Worm (Caenorhabditis elegans) whole organism, early embryonic: ENCODE measurements around the gene F45F2.10.

ENCODE experiments used
- ama-1 ChIP-seq: fragments of 150-350 bp; optimal IDR thresholded peaks from 2 replicates; lab custom pipeline; 2014
- ceh-36 ChIP-seq: sonication (generic microtip); optimal IDR thresholded peaks from 2 replicates; lab custom pipeline; 2016; ENCODE audit warnings: missing genetic modification characterization, inconsistent platforms, missing compliant biosample characterization
- ets-7 ChIP-seq: sonication (generic microtip); optimal IDR thresholded peaks from 2 replicates; lab custom pipeline; 2016; ENCODE audit warnings: missing genotype, missing genetic modification characterization, missing compliant biosample characterization
- flt-1 ChIP-seq: fragments of 200-800 bp; sonication (Bioruptor generic); IDR thresholded peaks from 2 replicates; pipeline ENCODE4 v1.3.6; 2022; ENCODE audit warnings: missing genetic modification characterization, missing compliant biosample characterization
- hnd-1 ChIP-seq: sonication (generic microtip); optimal IDR thresholded peaks from 2 replicates; lab custom pipeline; 2016; ENCODE audit warnings: missing genetic modification characterization, missing compliant biosample characterization
- pes-1 ChIP-seq: fragments of 200-800 bp; sonication (Bioruptor generic); IDR thresholded peaks from 2 replicates; pipeline ENCODE4 v1.3.6; 2022; ENCODE audit warnings: missing genetic modification reagents, missing genetic modification characterization, missing compliant biosample characterization
- scrt-1 ChIP-seq: fragments of 200-800 bp; sonication (Bioruptor generic); IDR thresholded peaks from 2 replicates; pipeline ENCODE4 v1.3.6; 2022; ENCODE audit warnings: missing genetic modification characterization, missing compliant biosample characterization
- tbx-11 ChIP-seq: fragments of 200-800 bp; sonication (Bioruptor generic); IDR thresholded peaks from 2 replicates; pipeline ENCODE4 v1.3.6; 2022; ENCODE audit warnings: missing genetic modification characterization, missing compliant biosample characterization
- tbx-37 ChIP-seq: fragments of 200-800 bp; sonication (Bioruptor generic); conservative IDR thresholded peaks from 2 replicates; pipeline ENCODE4 v1.3.6; 2022; ENCODE audit warnings: missing genetic modification reagents, missing genetic modification characterization, missing compliant biosample characterization

ce11 chrV:8516426-8516825 is 2.2 kb downstream of the F45F2.10 start:
- TF ChIP-seq flt-1 (GFP tag; lab: Robert Waterston, UW) (no peak), scrt-1 (GFP tag; lab: Robert Waterston, UW) (no peak), tbx-11 (no peak), pes-1 (no peak), ets-7 (tag; lab: Kevin White, UChicago) (no peak), ama-1 (lab: Kevin White, UChicago) (no peak), hnd-1 (no peak), tbx-37 (no peak), ceh-36 (tag; lab: Kevin White, UChicago) (no peak)
